Worm (Caenorhabditis elegans) whole organism, midembryonic: Measurements from ENCODE around the gene ZK354.6.

Experiments
- flt-1 ChIP-seq: fragments of 200-800 bp; sonication (Bioruptor generic); IDR thresholded peaks from 2 replicates; pipeline ENCODE4 v1.3.6; 2022; ENCODE audit warnings: missing genetic modification characterization, missing compliant biosample characterization
- med-1 ChIP-seq: sonication (generic microtip); optimal IDR thresholded peaks from 2 replicates; lab custom pipeline; 2017; ENCODE audit warnings: missing genetic modification characterization, mild to moderate bottlenecking, missing compliant biosample characterization, antibody characterized with exemption, missing genetic modification reagents; ENCODE audit not compliant: insufficient read depth

DNA sequence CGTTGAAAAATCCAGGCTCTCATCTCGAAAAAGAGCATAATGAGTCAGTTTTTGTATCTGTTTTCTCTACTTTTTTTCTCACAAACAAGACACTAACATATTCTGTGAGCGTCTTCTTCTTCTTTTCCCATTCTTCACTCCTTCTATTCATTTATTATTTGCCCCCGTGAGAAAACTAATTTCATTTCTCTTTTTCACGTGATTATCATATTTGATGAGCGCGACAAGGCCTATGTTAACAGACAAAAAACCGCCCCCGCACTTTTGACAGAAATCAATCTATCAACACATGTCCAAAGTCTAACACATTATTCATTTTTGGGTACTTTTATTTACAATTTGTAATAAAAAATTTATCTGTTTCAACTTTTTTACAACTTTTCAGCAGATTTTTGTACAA lies 40.3 kb upstream of the ZK354.6 start:
- TF ChIP-seq med-1 (GFP tag; lab: Kevin White, UChicago): no peak
- TF ChIP-seq flt-1 (GFP tag; lab: Robert Waterston, UW): no peak
